Worm (Caenorhabditis elegans) whole organism, young adult: ENCODE data around the gene srsx-8.

ENCODE experiments used
- ccch-3 ChIP-seq: fragments of 200-800 bp; sonication (Bioruptor generic); optimal IDR thresholded peaks from 2 replicates; lab custom pipeline; 2018; ENCODE audit warnings: mild to moderate bottlenecking, missing genetic modification characterization, missing compliant biosample characterization
- cebp-1 ChIP-seq, 2 experiments: fragments of 200-800 bp in 1 of 2; sonication (Bioruptor generic) in 1 of 2; sonication (generic microtip) in 1 of 2; IDR thresholded peaks in 1 of 2; optimal IDR thresholded peaks in 1 of 2; 2 replicates each; pipeline versions ENCODE4 v1.3.6 to Lab custom; 2017 to 2022; ENCODE audit warnings: missing compliant biosample characterization in 2 of 2, missing genetic modification characterization in 2 of 2, mild to moderate bottlenecking in 1 of 2, missing genetic modification reagents in 1 of 2, moderate library complexity in 1 of 2
- madf-3 ChIP-seq: fragments of 200-800 bp; sonication (Bioruptor generic); IDR thresholded peaks from 2 replicates; pipeline ENCODE4 v1.3.6; 2022; ENCODE audit warnings: missing genetic modification reagents, missing genetic modification characterization, missing compliant biosample characterization
- mel-28 ChIP-seq: sonication (generic microtip); optimal IDR thresholded peaks from 2 replicates; lab custom pipeline; 2016; ENCODE audit warnings: borderline replicate concordance, mild to moderate bottlenecking, missing genetic modification characterization, missing compliant biosample characterization
- nfya-1 ChIP-seq: sonication (generic microtip); optimal IDR thresholded peaks from 2 replicates; lab custom pipeline; 2017; ENCODE audit warnings: antibody characterized with exemption, missing compliant biosample characterization, missing genetic modification characterization, borderline replicate concordance; ENCODE audit not compliant: insufficient read depth
- rec-8 ChIP-seq, 2 experiments: sonication (generic microtip); optimal IDR thresholded peaks; 2 replicates each; lab custom pipeline; 2016; ENCODE audit warnings: mild to moderate bottlenecking in 2 of 2, missing genetic modification characterization in 2 of 2, missing genetic modification reagents in 2 of 2, missing genotype in 2 of 2, missing biosample characterization in 1 of 2, missing compliant biosample characterization in 1 of 2, moderate library complexity in 1 of 2
- snpc-1.3 ChIP-seq: sonication (generic microtip); optimal IDR thresholded peaks from 2 replicates; lab custom pipeline; 2017; ENCODE audit warnings: missing genetic modification characterization, mild to moderate bottlenecking, missing compliant biosample characterization, antibody characterized with exemption, moderate library complexity, missing genotype, missing genetic modification reagents; ENCODE audit not compliant: insufficient read depth
- snpc-4 ChIP-seq, 5 experiments: fragments of 150-350 bp in 1 of 5; sonication (generic microtip) in 4 of 5; optimal IDR thresholded peaks; 2 replicates each; lab custom pipeline; 2014 to 2018; ENCODE audit warnings: missing genetic modification characterization in 5 of 5, missing biosample characterization in 3 of 5, antibody characterized with exemption in 2 of 5, mild to moderate bottlenecking in 2 of 5, missing compliant biosample characterization in 2 of 5, missing genotype in 2 of 5, moderate library complexity in 2 of 5, missing genetic modification reagents in 1 of 5

DNA sequence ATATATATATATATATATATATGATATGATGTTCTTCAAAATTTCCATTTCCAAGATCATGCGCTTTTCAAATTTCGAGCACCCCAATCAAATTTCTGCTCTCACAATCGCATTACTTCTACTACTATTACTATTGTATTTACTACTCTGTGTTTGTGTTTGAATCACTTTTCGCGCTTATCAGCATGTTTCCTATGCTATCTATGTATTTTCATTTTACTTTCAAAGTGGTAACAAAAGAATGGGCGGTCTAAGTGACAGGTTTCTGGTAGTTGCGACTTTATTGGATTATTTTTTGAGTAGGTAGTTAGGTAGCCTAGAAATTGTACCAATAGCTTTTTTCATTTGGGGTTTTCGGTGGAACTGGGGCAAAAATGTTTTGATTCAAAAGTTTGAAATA is 5.2 kb upstream of the srsx-8 start:
- TF ChIP-seq cebp-1 (GFP tag; IDR thresholded peaks at IDR 0.05; lab: Robert Waterston, UW) (no peak), cebp-1 (tag; optimal IDR thresholded peaks at IDR 0.05; lab: Kevin White, UChicago) (no peak), madf-3 (GFP tag; lab: Robert Waterston, UW) (no peak), nfya-1 (tag; lab: Kevin White, UChicago) (no peak), rec-8 (tag; optimal IDR thresholded peaks at IDR 0.05; lab: Kevin White, UChicago) (no peak), ccch-3 (GFP tag; lab: Kevin White, UChicago) (no peak), mel-28 (tag; lab: Kevin White, UChicago) (no peak), snpc-1.3 (tag; lab: Kevin White, UChicago) (no peak), snpc-4 (GFP tag; optimal IDR thresholded peaks at IDR 0.05; lab: Kevin White, UChicago) (no peak), snpc-4 (tag; optimal IDR thresholded peaks at IDR 0.05; lab: Kevin White, UChicago) (no peak)
